Fruit fly (Drosophila melanogaster) whole organism, wandering third instar larva: ENCODE measurements around the gene Sc2.

Experiments
- br ChIP-seq: fragments of 200-800 bp; sonication (Bioruptor generic); optimal IDR thresholded peaks from 2 replicates; lab custom pipeline; 2016; ENCODE audit warnings: missing biosample characterization, missing genetic modification characterization
- lola ChIP-seq: fragments of >200 bp; optimal IDR thresholded peaks from 2 replicates; lab custom pipeline; 2017; ENCODE audit warnings: missing biosample characterization, missing genetic modification characterization

DNA sequence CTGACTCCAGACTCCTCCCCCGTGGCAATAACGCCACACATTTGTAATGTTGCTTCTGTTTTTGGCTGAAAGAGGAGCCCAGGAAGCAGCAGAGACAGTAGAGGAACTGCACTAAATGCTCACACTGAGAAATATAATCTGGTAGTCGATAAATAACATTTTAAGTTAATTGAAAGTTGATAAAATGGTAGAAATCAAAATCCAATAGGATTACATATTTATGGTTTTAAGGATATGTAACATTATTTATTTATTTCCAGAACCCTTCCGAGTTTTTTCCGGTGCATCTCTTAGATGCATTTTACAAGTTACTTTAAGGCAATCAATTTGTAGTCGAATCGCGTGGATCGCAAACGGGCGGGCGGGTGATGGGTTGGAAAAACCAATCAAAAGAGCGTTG is 12.4 kb upstream of the Sc2 start:
- TF ChIP-seq br (GFP tag; lab: Kevin White, UChicago): no peak
- TF ChIP-seq lola (GFP tag; lab: Kevin White, UChicago): no peak
